Fruit fly (Drosophila melanogaster) whole organism, pupa: Measurements from ENCODE around the gene Ect3.

Experiments
- CG10348 ChIP-seq: fragments of 200-800 bp; sonication (Bioruptor generic); IDR thresholded peaks from 2 replicates; pipeline ENCODE4 v1.3.6; 2022; ENCODE audit warnings: missing biosample characterization, missing genetic modification characterization
- CG17806 ChIP-seq: fragments of 200-800 bp; sonication (Bioruptor generic); optimal IDR thresholded peaks from 2 replicates; lab custom pipeline; 2018; ENCODE audit warnings: missing biosample characterization, mild to moderate bottlenecking, missing genetic modification characterization, moderate library complexity
- CG34367 ChIP-seq: fragments of 200-800 bp; sonication (Bioruptor generic); optimal IDR thresholded peaks from 2 replicates; lab custom pipeline; 2018; ENCODE audit warnings: missing biosample characterization, mild to moderate bottlenecking, missing genetic modification characterization
- CG4496 ChIP-seq: fragments of 200-800 bp; sonication (Bioruptor generic); IDR thresholded peaks from 3 replicates; pipeline ENCODE4 v1.3.6; 2022; ENCODE audit warnings: missing biosample characterization, missing genetic modification characterization
- CG8301 ChIP-seq: fragments of 200-800 bp; sonication (Bioruptor generic); optimal IDR thresholded peaks from 2 replicates; lab custom pipeline; 2018; ENCODE audit warnings: missing biosample characterization, mild to moderate bottlenecking, missing genetic modification characterization
- CG9948 ChIP-seq: fragments of 200-800 bp; sonication (Bioruptor generic); optimal IDR thresholded peaks from 2 replicates; lab custom pipeline; 2018; ENCODE audit warnings: missing biosample characterization, mild to moderate bottlenecking, missing genetic modification characterization, moderate library complexity
- EcR ChIP-seq: fragments of 200-800 bp; sonication (Bioruptor generic); optimal IDR thresholded peaks from 3 replicates; lab custom pipeline; 2019; ENCODE audit warnings: missing biosample characterization, missing genetic modification characterization, mild to moderate bottlenecking, moderate library complexity, missing genetic modification reagents
- Pif1A ChIP-seq: fragments of 200-800 bp; sonication (Bioruptor generic); optimal IDR thresholded peaks from 3 replicates; lab custom pipeline; 2016; ENCODE audit warnings: missing biosample characterization, missing genetic modification characterization
- Pif1B ChIP-seq: fragments of 200-800 bp; sonication (Bioruptor generic); optimal IDR thresholded peaks from 3 replicates; lab custom pipeline; 2016; ENCODE audit warnings: missing biosample characterization, missing genetic modification characterization
- gl ChIP-seq: fragments of 200-800 bp; sonication (Bioruptor generic); optimal IDR thresholded peaks from 2 replicates; lab custom pipeline; 2018; ENCODE audit warnings: missing biosample characterization, mild to moderate bottlenecking, missing genetic modification characterization
- rn ChIP-seq: fragments of 200-800 bp; sonication (Bioruptor generic); IDR thresholded peaks from 2 replicates; pipeline ENCODE4 v1.3.6; 2022; ENCODE audit warnings: missing biosample characterization, missing genetic modification characterization

dm6 chr3R:11984441-11984840 is 14.6 kb upstream of the Ect3 start, which contains the start of gene CG3397:
- TF ChIP-seq gl (tag; lab: Kevin White, UChicago) (no peak), CG34367 (tag; lab: Kevin White, UChicago) (no peak), CG10348 (no peak), Pif1A (GFP tag; lab: Kevin White, UChicago) (no peak), rn (no peak), EcR (GFP tag; lab: Kevin White, UChicago) (no peak), Pif1B (GFP tag; lab: Kevin White, UChicago) (no peak), CG8301 (tag; lab: Kevin White, UChicago) (no peak), CG17806 (no peak), CG4496 (no peak), CG9948 (tag; lab: Kevin White, UChicago) (no peak)
